Fruit fly (Drosophila melanogaster): ENCODE measurements around the gene CG16782.

DNA sequence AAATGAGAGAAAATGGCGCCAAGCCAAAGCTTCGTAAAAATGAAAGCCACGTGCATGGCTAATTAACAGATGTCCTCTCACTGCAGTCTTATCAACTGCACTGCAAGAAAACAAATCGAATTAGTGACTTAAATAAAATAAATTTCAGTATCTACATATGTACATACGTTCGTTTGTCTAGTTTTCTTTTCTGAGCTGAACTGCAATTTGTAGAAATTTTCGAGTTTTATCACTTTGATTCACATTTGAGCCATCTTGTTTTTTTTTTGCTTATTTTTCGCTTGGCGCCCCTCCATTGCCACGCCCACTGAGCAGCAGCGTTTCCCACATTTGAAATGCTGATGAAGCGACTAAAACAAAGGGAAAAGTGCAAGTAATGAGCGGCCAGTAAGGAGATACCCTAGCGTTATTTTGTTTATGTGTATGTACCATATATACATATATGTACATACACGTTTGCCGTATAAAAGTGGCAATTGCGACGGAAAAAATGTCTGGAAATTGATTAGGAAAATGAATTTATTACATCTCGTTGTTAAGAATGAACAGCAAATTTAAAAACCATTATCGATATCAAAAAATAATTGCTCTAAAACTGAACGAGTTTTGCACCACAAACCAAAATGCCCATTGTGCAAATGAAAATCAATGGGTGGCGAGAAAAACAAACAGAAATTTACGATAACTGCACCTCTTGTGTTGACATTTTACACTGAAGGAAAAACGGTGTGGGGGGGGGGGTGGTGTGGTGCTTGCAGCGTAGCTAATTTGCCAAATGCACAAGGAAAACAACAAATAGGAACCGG, 12.1 kb downstream of the CG16782 start:
- TF ChIP-seq CG8478 (optimal IDR thresholded peaks at IDR 0.05): no peak
- TF ChIP-seq CTCF (optimal IDR thresholded peaks at IDR 0.05): no peak
